Worm (Caenorhabditis elegans) whole organism, L2 larva: ENCODE data around the gene C10A4.7.

Experiments
- C34F6.9 ChIP-seq: fragments of 150-350 bp; optimal IDR thresholded peaks from 2 replicates; lab custom pipeline; 2014; ENCODE audit warnings: missing biosample characterization, missing genetic modification characterization
- ZK546.5 ChIP-seq: sonication (generic microtip); optimal IDR thresholded peaks from 2 replicates; lab custom pipeline; 2017; ENCODE audit warnings: missing biosample characterization, missing genetic modification characterization
- ama-1 ChIP-seq: fragments of 150-350 bp; optimal IDR thresholded peaks from 2 replicates; lab custom pipeline; 2018; ENCODE audit warnings: inconsistent platforms
- ceh-16 ChIP-seq: fragments of 150-350 bp; optimal IDR thresholded peaks from 2 replicates; lab custom pipeline; 2014; ENCODE audit warnings: missing biosample characterization, missing genetic modification characterization
- lin-13 ChIP-seq: fragments of 150-350 bp; optimal IDR thresholded peaks from 2 replicates; lab custom pipeline; 2014; ENCODE audit warnings: missing biosample characterization, missing genetic modification reagents, missing genetic modification characterization
- lsy-2 ChIP-seq, 2 experiments: fragments of 150-350 bp in 1 of 2; sonication (generic microtip) in 1 of 2; optimal IDR thresholded peaks; 2 replicates each; lab custom pipeline; 2014 to 2017; ENCODE audit warnings: missing biosample characterization in 2 of 2, missing genetic modification characterization in 2 of 2
- nhr-12 ChIP-seq: fragments of 150-350 bp; optimal IDR thresholded peaks from 2 replicates; lab custom pipeline; 2014; ENCODE audit warnings: missing biosample characterization, missing genetic modification characterization
- nhr-23 ChIP-seq: fragments of 150-350 bp; optimal IDR thresholded peaks from 2 replicates; lab custom pipeline; 2014; ENCODE audit warnings: missing biosample characterization, missing genetic modification reagents, missing genetic modification characterization
- nhr-77 ChIP-seq: fragments of 150-350 bp; optimal IDR thresholded peaks from 2 replicates; lab custom pipeline; 2014; ENCODE audit warnings: missing biosample characterization, missing genetic modification characterization
- snpc-4 ChIP-seq: fragments of 150-350 bp; optimal IDR thresholded peaks from 2 replicates; lab custom pipeline; 2014; ENCODE audit warnings: missing biosample characterization, missing genetic modification characterization
- unc-39 ChIP-seq: fragments of 150-350 bp; optimal IDR thresholded peaks from 2 replicates; lab custom pipeline; 2014; ENCODE audit warnings: missing biosample characterization, missing genetic modification characterization

DNA sequence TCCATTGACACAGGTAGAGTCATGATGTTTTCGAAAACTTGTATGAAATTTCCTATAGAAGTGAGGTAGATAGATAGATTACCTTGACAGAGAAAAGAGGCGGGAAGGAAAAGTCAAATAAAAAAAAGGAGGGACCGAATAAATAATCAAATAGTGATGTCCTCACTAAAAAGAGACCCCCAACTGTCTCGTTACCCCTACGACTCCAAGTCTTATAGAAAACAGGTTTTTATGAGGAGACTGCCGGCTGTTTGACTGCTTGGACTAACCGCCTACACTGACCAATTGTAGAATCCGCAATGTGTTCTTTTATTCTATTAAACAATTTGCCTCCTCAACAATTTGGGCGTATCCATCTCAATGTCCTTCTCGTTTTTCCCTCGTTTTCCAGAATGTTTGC lies 22.6 kb upstream of the C10A4.7 start, which contains the start of gene C01C10.2:
- TF ChIP-seq unc-39 (tag; lab: Kevin White, UChicago) = no peak
- TF ChIP-seq ceh-16 (tag; lab: Kevin White, UChicago) = no peak
- TF ChIP-seq nhr-77 (tag; lab: Kevin White, UChicago) = no peak
- TF ChIP-seq lin-13 (GFP tag; lab: Kevin White, UChicago) = no peak
- TF ChIP-seq C34F6.9 (tag; lab: Kevin White, UChicago) = no peak
- no peak for TF ChIP-seq ama-1 (lab: Kevin White, UChicago)
- TF ChIP-seq ZK546.5 = no peak
- no peak for TF ChIP-seq snpc-4 (tag; lab: Kevin White, UChicago)
- no peak for TF ChIP-seq nhr-12 (tag; lab: Kevin White, UChicago)
- no peak for TF ChIP-seq nhr-23 (tag; lab: Kevin White, UChicago)
- TF ChIP-seq lsy-2 (tag; optimal IDR thresholded peaks at IDR 0.05; lab: Kevin White, UChicago) = no peak
